Worm (Caenorhabditis elegans) whole organism, late embryonic: Measurements from ENCODE around the gene hlh-28.
"Not testable (repeated sequence)": the region's sequence is repeated elsewhere in the genome, so short reads cannot be mapped to it uniquely, and the experiment has no call there.

Experiments used
- K02D7.2 ChIP-seq: sonication (generic microtip); optimal IDR thresholded peaks from 2 replicates; lab custom pipeline; 2017; ENCODE audit warnings: mild to moderate bottlenecking, missing genetic modification characterization, missing compliant biosample characterization
- K09A11.1 ChIP-seq: sonication (generic microtip); optimal IDR thresholded peaks from 2 replicates; lab custom pipeline; 2017; ENCODE audit warnings: antibody characterized with exemption, mild to moderate bottlenecking, missing genetic modification characterization, missing compliant biosample characterization; ENCODE audit not compliant: insufficient read depth
- ceh-24 ChIP-seq: sonication (generic microtip); optimal IDR thresholded peaks from 2 replicates; lab custom pipeline; 2016; ENCODE audit warnings: mild to moderate bottlenecking, missing genetic modification characterization, missing compliant biosample characterization
- dmd-4 ChIP-seq: sonication (generic microtip); optimal IDR thresholded peaks from 2 replicates; lab custom pipeline; 2016; ENCODE audit warnings: borderline replicate concordance, missing genetic modification characterization, missing compliant biosample characterization
- fkh-10 ChIP-seq: fragments of 150-350 bp; optimal IDR thresholded peaks from 2 replicates; lab custom pipeline; 2014; ENCODE audit warnings: missing biosample characterization, missing genetic modification reagents, missing genetic modification characterization
- pha-4 ChIP-seq: fragments of 150-350 bp; optimal IDR thresholded peaks from 2 replicates; lab custom pipeline; 2018; ENCODE audit warnings: missing biosample characterization, missing genetic modification reagents, missing genetic modification characterization
- rnt-1 ChIP-seq: sonication (generic microtip); optimal IDR thresholded peaks from 2 replicates; lab custom pipeline; 2016; ENCODE audit warnings: missing genetic modification characterization, missing compliant biosample characterization
- sox-2 ChIP-seq: fragments of 200-800 bp; sonication (Bioruptor generic); IDR thresholded peaks from 2 replicates; pipeline ENCODE4 v1.3.6; 2022; ENCODE audit warnings: missing genetic modification reagents, missing genetic modification characterization, missing compliant biosample characterization
- syd-9 ChIP-seq: sonication (generic microtip); optimal IDR thresholded peaks from 2 replicates; lab custom pipeline; 2016; ENCODE audit warnings: mild to moderate bottlenecking, missing genetic modification characterization, moderate library complexity, missing compliant biosample characterization
- tbx-2 ChIP-seq: sonication (generic microtip); optimal IDR thresholded peaks from 2 replicates; lab custom pipeline; 2016; ENCODE audit warnings: missing genetic modification characterization, missing compliant biosample characterization
- tbx-7 ChIP-seq: sonication (generic microtip); optimal IDR thresholded peaks from 2 replicates; lab custom pipeline; 2016; ENCODE audit warnings: missing genotype, missing genetic modification characterization, missing compliant biosample characterization
- ttx-3 ChIP-seq: sonication (generic microtip); optimal IDR thresholded peaks from 2 replicates; lab custom pipeline; 2016; ENCODE audit warnings: missing genetic modification reagents, missing genetic modification characterization, missing compliant biosample characterization
- unc-55 ChIP-seq: sonication (generic microtip); optimal IDR thresholded peaks from 2 replicates; lab custom pipeline; 2017; ENCODE audit warnings: missing biosample characterization, missing genetic modification reagents, missing genetic modification characterization
- ztf-16 ChIP-seq: sonication (generic microtip); optimal IDR thresholded peaks from 2 replicates; lab custom pipeline; 2017; ENCODE audit warnings: missing genetic modification characterization, missing compliant biosample characterization

- TF ChIP-seq ttx-3 (tag; lab: Kevin White, UChicago); fkh-10; dmd-4 (tag; lab: Kevin White, UChicago); ceh-24 (tag; lab: Kevin White, UChicago); sox-2 (GFP tag; lab: Robert Waterston, UW); K02D7.2 (tag; lab: Kevin White, UChicago); rnt-1 (tag; lab: Kevin White, UChicago); ztf-16 (tag; lab: Kevin White, UChicago); unc-55 (GFP tag; lab: Kevin White, UChicago); K09A11.1 (tag; lab: Kevin White, UChicago); tbx-7 (tag; lab: Kevin White, UChicago); tbx-2 (tag; lab: Kevin White, UChicago); pha-4; syd-9 (tag; lab: Kevin White, UChicago): not testable (repeated sequence)
Observed at ce11 chrX:17548539-17548938, 2.3 kb upstream of the hlh-28 start, which contains the start of gene hlh-29.
